Fruit fly (Drosophila melanogaster) whole organism, embryonic: ENCODE measurements around the gene Hez.

ENCODE experiments used
- Aef1 ChIP-seq: fragments of 200-800 bp; sonication (Bioruptor generic); IDR thresholded peaks from 3 replicates; pipeline ENCODE4 v1.3.6; 2022; ENCODE audit warnings: missing biosample characterization, missing genetic modification characterization
- CG1233 ChIP-seq: fragments of 200-800 bp; sonication (Bioruptor generic); optimal IDR thresholded peaks from 4 replicates; lab custom pipeline; 2018; ENCODE audit warnings: missing biosample characterization, mild to moderate bottlenecking, missing genetic modification characterization
- CG12744 ChIP-seq: fragments of 200-800 bp; sonication (Bioruptor generic); optimal IDR thresholded peaks from 2 replicates; lab custom pipeline; 2016; ENCODE audit warnings: missing biosample characterization, missing genetic modification characterization
- CG13296 ChIP-seq: fragments of 200-800 bp; sonication (Bioruptor generic); optimal IDR thresholded peaks from 3 replicates; lab custom pipeline; 2018; ENCODE audit warnings: missing biosample characterization, mild to moderate bottlenecking, missing genetic modification characterization
- CG14667 ChIP-seq: fragments of 200-800 bp; sonication (Bioruptor generic); IDR thresholded peaks from 2 replicates; pipeline ENCODE4 v1.3.6; 2022; ENCODE audit warnings: missing biosample characterization, missing genetic modification characterization
- CG15696 ChIP-seq: fragments of 200-800 bp; sonication (Bioruptor generic); optimal IDR thresholded peaks from 2 replicates; lab custom pipeline; 2019; ENCODE audit warnings: missing biosample characterization, mild to moderate bottlenecking, missing genetic modification characterization, moderate library complexity
- CG16815 ChIP-seq: fragments of 200-800 bp; sonication (Bioruptor generic); optimal IDR thresholded peaks from 3 replicates; lab custom pipeline; 2017; ENCODE audit warnings: missing biosample characterization, mild to moderate bottlenecking, missing genetic modification characterization
- CG17612 ChIP-seq: fragments of 200-800 bp; sonication (Bioruptor generic); IDR thresholded peaks from 2 replicates; pipeline ENCODE4 v1.3.6; 2022; ENCODE audit warnings: missing biosample characterization, missing genetic modification characterization
- CG17802 ChIP-seq: fragments of 200-800 bp; sonication (Bioruptor generic); optimal IDR thresholded peaks from 2 replicates; lab custom pipeline; 2018; ENCODE audit warnings: missing biosample characterization, mild to moderate bottlenecking, missing genetic modification characterization, moderate library complexity
- CG17829 ChIP-seq: fragments of 200-800 bp; optimal IDR thresholded peaks from 2 replicates; lab custom pipeline; 2019; ENCODE audit warnings: missing biosample characterization, mild to moderate bottlenecking, missing genetic modification characterization, moderate library complexity
- CG18262 ChIP-seq: fragments of 200-800 bp; optimal IDR thresholded peaks from 3 replicates; lab custom pipeline; 2019; ENCODE audit warnings: missing biosample characterization, mild to moderate bottlenecking, missing genetic modification characterization, moderate library complexity
- CG18764 ChIP-seq: fragments of 200-800 bp; sonication (Bioruptor generic); optimal IDR thresholded peaks from 3 replicates; lab custom pipeline; 2016; ENCODE audit warnings: missing biosample characterization, missing genetic modification characterization
- CG2120 ChIP-seq: fragments of 200-800 bp; sonication (Bioruptor generic); optimal IDR thresholded peaks from 3 replicates; lab custom pipeline; 2016; ENCODE audit warnings: missing biosample characterization, missing genetic modification characterization
- CG3407 ChIP-seq: fragments of 200-800 bp; sonication (Bioruptor generic); optimal IDR thresholded peaks from 2 replicates; lab custom pipeline; 2018; ENCODE audit warnings: missing biosample characterization, mild to moderate bottlenecking, missing genetic modification characterization
- CG34422 ChIP-seq: fragments of 200-800 bp; sonication (Bioruptor generic); IDR thresholded peaks from 3 replicates; pipeline ENCODE4 v1.3.6; 2022; ENCODE audit warnings: missing biosample characterization, missing genetic modification characterization
- CG4360 ChIP-seq: fragments of 200-800 bp; sonication (Bioruptor generic); IDR thresholded peaks from 2 replicates; pipeline ENCODE4 v1.3.6; 2022; ENCODE audit warnings: missing biosample characterization, missing genetic modification characterization
- CG5180 ChIP-seq: fragments of 200-800 bp; sonication (Bioruptor generic); optimal IDR thresholded peaks from 3 replicates; lab custom pipeline; 2017; ENCODE audit warnings: missing biosample characterization, missing genetic modification characterization, mild to moderate bottlenecking, moderate library complexity, missing genetic modification reagents
- CG7928 ChIP-seq: fragments of 200-800 bp; sonication (Bioruptor generic); optimal IDR thresholded peaks from 2 replicates; lab custom pipeline; 2017; ENCODE audit warnings: missing biosample characterization, mild to moderate bottlenecking, missing genetic modification characterization
- CG9817 ChIP-seq: fragments of 200-800 bp; sonication (Bioruptor generic); optimal IDR thresholded peaks from 2 replicates; lab custom pipeline; 2018; ENCODE audit warnings: missing biosample characterization, mild to moderate bottlenecking, missing genetic modification characterization, moderate library complexity
- Dbx ChIP-seq: fragments of 200-800 bp; sonication (Bioruptor generic); IDR thresholded peaks from 3 replicates; pipeline ENCODE4 v1.3.6; 2022; ENCODE audit warnings: missing biosample characterization, missing genetic modification characterization
- Dek ChIP-seq: fragments of 200-800 bp; sonication (Bioruptor generic); optimal IDR thresholded peaks from 3 replicates; lab custom pipeline; 2019; ENCODE audit warnings: missing biosample characterization, mild to moderate bottlenecking, missing genetic modification characterization, moderate library complexity
- Drgx ChIP-seq: fragments of 200-800 bp; sonication (Bioruptor generic); IDR thresholded peaks from 2 replicates; pipeline ENCODE4 v1.3.6; 2022; ENCODE audit warnings: missing biosample characterization, missing genetic modification characterization
- HLH54F ChIP-seq: fragments of 200-800 bp; sonication (Bioruptor generic); optimal IDR thresholded peaks from 3 replicates; lab custom pipeline; 2016; ENCODE audit warnings: missing biosample characterization, missing genetic modification characterization
- HmgD ChIP-seq: fragments of 200-800 bp; sonication (Bioruptor generic); optimal IDR thresholded peaks from 3 replicates; lab custom pipeline; 2016; ENCODE audit warnings: missing biosample characterization, missing genetic modification characterization
- Jarid2 ChIP-seq: fragments of 200-800 bp; sonication (Bioruptor generic); optimal IDR thresholded peaks from 3 replicates; lab custom pipeline; 2017; ENCODE audit warnings: mild to moderate bottlenecking, missing biosample characterization, missing genetic modification reagents, missing genetic modification characterization
- Med ChIP-seq: fragments of 200-800 bp; sonication (Bioruptor generic); peaks from one replicate; lab custom pipeline; 2016; ENCODE audit warnings: missing biosample characterization, missing genetic modification characterization, mild to moderate bottlenecking, inconsistent platforms, moderate library complexity
- Oli ChIP-seq: fragments of 200-800 bp; sonication (Bioruptor generic); optimal IDR thresholded peaks from 2 replicates; lab custom pipeline; 2018; ENCODE audit warnings: missing biosample characterization, mild to moderate bottlenecking, missing genetic modification characterization, moderate library complexity
- Opbp ChIP-seq: fragments of 200-800 bp; sonication (Bioruptor generic); IDR thresholded peaks from 3 replicates; pipeline ENCODE4 v1.3.6; 2022; ENCODE audit warnings: missing biosample characterization, missing genetic modification characterization; ENCODE audit not compliant: partially characterized antibody
- Pdp1 ChIP-seq, 2 experiments: fragments of 200-800 bp; sonication (Bioruptor generic); optimal IDR thresholded peaks; 3 replicates each; lab custom pipeline; 2016; ENCODE audit warnings: missing biosample characterization in 2 of 2, missing genetic modification characterization in 2 of 2, mild to moderate bottlenecking in 1 of 2, moderate library complexity in 1 of 2
- Sry-δ ChIP-seq: fragments of 200-800 bp; sonication (Bioruptor generic); optimal IDR thresholded peaks from 2 replicates; lab custom pipeline; 2016; ENCODE audit warnings: missing biosample characterization, missing genetic modification characterization
- bcd ChIP-seq: fragments of 200-800 bp; sonication (Bioruptor generic); optimal IDR thresholded peaks from 2 replicates; lab custom pipeline; 2017; ENCODE audit warnings: missing biosample characterization, mild to moderate bottlenecking, missing genetic modification characterization
- br ChIP-seq: fragments of >200 bp; optimal IDR thresholded peaks from 2 replicates; lab custom pipeline; 2017
- cg ChIP-seq: fragments of 200-800 bp; sonication (Bioruptor generic); optimal IDR thresholded peaks from 3 replicates; lab custom pipeline; 2019; ENCODE audit warnings: missing biosample characterization, mild to moderate bottlenecking, missing genetic modification characterization, moderate library complexity
- chinmo ChIP-seq: fragments of 200-800 bp; sonication (Bioruptor generic); IDR thresholded peaks from 4 replicates; pipeline ENCODE4 v1.3.6; 2022; ENCODE audit warnings: missing biosample characterization, missing genetic modification characterization; ENCODE audit not compliant: partially characterized antibody
- dimm ChIP-seq: fragments of 200-800 bp; sonication (Bioruptor generic); IDR thresholded peaks from 2 replicates; pipeline ENCODE4 v1.3.6; 2022; ENCODE audit warnings: missing biosample characterization, missing genetic modification characterization
- gcm ChIP-seq: fragments of 200-800 bp; sonication (Bioruptor generic); optimal IDR thresholded peaks from 2 replicates; lab custom pipeline; 2019; ENCODE audit warnings: missing biosample characterization, mild to moderate bottlenecking, missing genetic modification characterization, moderate library complexity
- jumu ChIP-seq: fragments of 200-800 bp; sonication (Bioruptor generic); optimal IDR thresholded peaks from 3 replicates; lab custom pipeline; 2016; ENCODE audit warnings: missing biosample characterization, missing genetic modification characterization
- knrl ChIP-seq: fragments of 200-800 bp; sonication (Bioruptor generic); IDR thresholded peaks from 3 replicates; pipeline ENCODE4 v1.3.6; 2022; ENCODE audit warnings: missing biosample characterization, missing genetic modification characterization; ENCODE audit not compliant: partially characterized antibody
- lmd ChIP-seq: fragments of 200-800 bp; sonication (Bioruptor generic); IDR thresholded peaks from 2 replicates; pipeline ENCODE4 v1.3.6; 2022; ENCODE audit warnings: missing biosample characterization, missing genetic modification characterization
- mld ChIP-seq: fragments of 200-800 bp; sonication (Bioruptor generic); IDR thresholded peaks from 3 replicates; pipeline ENCODE4 v1.3.6; 2022; ENCODE audit warnings: missing biosample characterization, missing genetic modification characterization; ENCODE audit not compliant: partially characterized antibody
- nom ChIP-seq: fragments of 200-800 bp; sonication (Bioruptor generic); optimal IDR thresholded peaks from 2 replicates; lab custom pipeline; 2017; ENCODE audit warnings: missing biosample characterization, missing genetic modification characterization, mild to moderate bottlenecking, moderate library complexity, missing genetic modification reagents
- prd ChIP-seq, 3 experiments: fragments of >200 bp in 2 of 3; fragments of 200-800 bp in 1 of 3; sonication (Bioruptor generic) in 1 of 3; optimal IDR thresholded peaks in 2 of 3; IDR thresholded peaks in 1 of 3; 2 replicates in 2 of 3; 3 replicates in 1 of 3; pipeline versions ENCODE4 v1.3.6 to Lab custom; 2017 to 2022; ENCODE audit warnings: missing biosample characterization in 1 of 3, missing genetic modification characterization in 1 of 3
- row ChIP-seq: fragments of 200-800 bp; sonication (Bioruptor generic); IDR thresholded peaks from 3 replicates; pipeline ENCODE4 v1.3.6; 2022; ENCODE audit warnings: missing biosample characterization, missing genetic modification characterization
- tgo ChIP-seq: fragments of 200-800 bp; sonication (Bioruptor generic); IDR thresholded peaks from 3 replicates; pipeline ENCODE4 v1.3.6; 2022; ENCODE audit warnings: missing biosample characterization, missing genetic modification characterization
- tna ChIP-seq: fragments of 200-800 bp; sonication (Bioruptor generic); IDR thresholded peaks from 2 replicates; pipeline ENCODE4 v1.3.6; 2022; ENCODE audit warnings: missing biosample characterization, missing genetic modification characterization; ENCODE audit not compliant: partially characterized antibody
- toy ChIP-seq: fragments of 200-800 bp; sonication (Bioruptor generic); IDR thresholded peaks from 2 replicates; pipeline ENCODE4 v1.3.6; 2022; ENCODE audit warnings: missing biosample characterization, missing genetic modification characterization
- ttk ChIP-seq: fragments of 200-800 bp; sonication (Bioruptor generic); IDR thresholded peaks from 2 replicates; pipeline ENCODE4 v2.1.2; 2022; ENCODE audit warnings: missing biosample characterization, missing genetic modification characterization
- vnd ChIP-seq: fragments of 200-800 bp; sonication (Bioruptor generic); IDR thresholded peaks from 3 replicates; pipeline ENCODE4 v1.3.6; 2022; ENCODE audit warnings: missing biosample characterization, missing genetic modification characterization; ENCODE audit not compliant: partially characterized antibody

Gene Hez

DNA sequence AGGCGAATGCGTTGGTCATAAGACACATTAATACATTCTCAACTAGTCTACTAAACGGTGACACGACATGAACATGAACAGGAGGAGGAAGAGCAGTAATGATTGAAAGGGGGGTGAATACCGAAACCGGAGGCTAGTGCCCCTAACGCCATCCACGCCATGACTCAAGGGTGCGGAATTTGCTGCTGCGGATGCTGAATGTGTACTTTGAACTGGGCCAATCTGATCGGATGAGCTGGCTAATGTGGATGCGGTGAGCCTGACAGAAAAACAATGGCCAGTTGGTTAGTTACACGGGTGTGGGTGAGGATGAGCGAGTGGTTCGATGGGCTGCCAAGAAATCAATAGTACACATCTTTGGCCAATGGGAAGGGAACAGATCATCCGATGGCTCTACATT lies 30.9 kb downstream of the Hez start:
- peak; percentile 76 for TF ChIP-seq nom (GFP tag; lab: Kevin White, UChicago)
- TF ChIP-seq HLH54F (GFP tag; lab: Kevin White, UChicago) = no peak

DNA sequence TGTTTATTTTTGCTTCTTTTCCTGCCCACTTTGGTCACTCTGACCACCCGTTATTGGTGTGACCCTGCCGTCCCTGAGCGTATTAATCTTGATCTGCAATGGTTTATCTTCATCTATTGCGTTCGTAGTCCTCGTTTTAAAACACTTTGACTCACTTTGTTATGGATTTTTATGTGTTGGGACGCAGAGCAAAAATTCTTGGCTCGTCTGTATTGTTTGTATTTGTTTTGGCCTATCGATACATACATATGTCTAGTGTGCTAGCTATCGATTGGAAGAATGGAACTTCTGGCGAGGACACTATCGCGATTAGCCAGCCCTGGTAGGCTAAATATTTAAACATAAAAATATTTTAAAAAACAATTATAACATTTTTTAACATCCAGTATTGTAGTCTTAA lies 34.9 kb downstream of the Hez start, which contains the start of gene CG10809:
CG10809 (minus strand) TSS at position 266 of the 400 bp plus-strand sequence.
- TF ChIP-seq HmgD (GFP tag; lab: Kevin White, UChicago) (peak; percentile 25), Med (GFP tag; lab: Kevin White, UChicago) (peak; percentile 88), Dbx (peak; percentile 28; the same call in 1 of the 3 replicates), prd (optimal IDR thresholded peaks at IDR 0.05; lab: Kevin White, UChicago) (no peak), prd (GFP tag; IDR thresholded peaks at IDR 0.05; lab: Robert Waterston, UW) (peak; percentile 37; the same call in 1 of the 3 replicates), CG15696 (tag; lab: Kevin White, UChicago) (peak; percentile 42), tgo (GFP tag; lab: Robert Waterston, UW) (no peak), toy (GFP tag; lab: Robert Waterston, UW) (no peak), bcd (GFP tag; lab: Kevin White, UChicago) (peak; percentile 34), CG3407 (GFP tag; lab: Kevin White, UChicago) (no peak), Dek (no peak), jumu (GFP tag; lab: Kevin White, UChicago) (peak; percentile 15), CG16815 (no peak), CG9817 (tag; lab: Kevin White, UChicago) (no peak), Drgx (GFP tag; lab: Robert Waterston, UW) (no peak), CG12744 (no peak), CG2120 (peak; percentile 55), CG4360 (GFP tag; lab: Robert Waterston, UW) (no peak), CG7928 (peak; percentile 93), CG18764 (GFP tag; lab: Kevin White, UChicago) (peak; percentile 22), lmd (GFP tag; lab: Robert Waterston, UW) (peak; percentile 17; the same call in 1 of the 2 replicates), br (lab: Kevin White, UChicago) (no peak), vnd (GFP tag; lab: Robert Waterston, UW) (peak; percentile 92), tna (peak; percentile 89), Pdp1 (GFP tag; optimal IDR thresholded peaks at IDR 0.05; lab: Kevin White, UChicago) (peak in 1 of 2 experiments; percentile 33), CG17802 (tag; lab: Kevin White, UChicago) (no peak), ttk (no peak), CG1233 (GFP tag; lab: Kevin White, UChicago) (no peak), Aef1 (GFP tag; lab: Robert Waterston, UW) (peak; percentile 40; the same call in 2 of the 3 replicates), cg (GFP tag; lab: Kevin White, UChicago) (peak; percentile 37), CG18262 (tag; lab: Kevin White, UChicago) (peak; percentile 52), chinmo (GFP tag; lab: Robert Waterston, UW) (peak; percentile 83; the same call in 2 of the 4 replicates), CG17829 (tag; lab: Kevin White, UChicago) (peak; percentile 42), Opbp (GFP tag; lab: Robert Waterston, UW) (peak; percentile 94), Sry-δ (GFP tag; lab: Kevin White, UChicago) (peak; percentile 91), row (GFP tag; lab: Robert Waterston, UW) (peak; percentile 80), CG5180 (GFP tag; lab: Kevin White, UChicago) (no peak), Jarid2 (no peak), mld (peak; percentile 68), CG34422 (GFP tag; lab: Robert Waterston, UW) (no peak), Oli (tag; lab: Kevin White, UChicago) (no peak), gcm (GFP tag; lab: Kevin White, UChicago) (no peak), CG14667 (GFP tag; lab: Robert Waterston, UW) (no peak), CG13296 (GFP tag; lab: Kevin White, UChicago) (peak; percentile 39), CG17612 (no peak), dimm (GFP tag; lab: Robert Waterston, UW) (no peak), knrl (GFP tag; lab: Robert Waterston, UW) (peak; percentile 95)
